Fruit fly (Drosophila melanogaster) whole organism, embryonic: ENCODE measurements around the gene CG18480.

ENCODE experiments used
- Ada2b ChIP-seq: fragments of 200-800 bp; sonication (Bioruptor generic); IDR thresholded peaks from 2 replicates; pipeline ENCODE4 v1.3.6; 2022; ENCODE audit warnings: missing biosample characterization, missing genetic modification characterization
- C15 ChIP-seq: fragments of 200-800 bp; sonication (Bioruptor generic); IDR thresholded peaks from 3 replicates; pipeline ENCODE4 v1.3.6; 2022; ENCODE audit warnings: missing biosample characterization, missing genetic modification characterization
- CG10543 ChIP-seq: fragments of 200-800 bp; sonication (Bioruptor generic); optimal IDR thresholded peaks from 3 replicates; lab custom pipeline; 2017; ENCODE audit warnings: missing biosample characterization, mild to moderate bottlenecking, missing genetic modification characterization, moderate library complexity
- CG10979 ChIP-seq: fragments of 200-800 bp; sonication (Bioruptor generic); optimal IDR thresholded peaks from 2 replicates; lab custom pipeline; 2018; ENCODE audit warnings: missing biosample characterization, mild to moderate bottlenecking, missing genetic modification characterization, moderate library complexity
- CG12155 ChIP-seq: fragments of 200-800 bp; sonication (Bioruptor generic); optimal IDR thresholded peaks from 3 replicates; lab custom pipeline; 2016; ENCODE audit warnings: missing biosample characterization, missing genetic modification characterization
- CG1233 ChIP-seq: fragments of 200-800 bp; sonication (Bioruptor generic); optimal IDR thresholded peaks from 4 replicates; lab custom pipeline; 2018; ENCODE audit warnings: missing biosample characterization, mild to moderate bottlenecking, missing genetic modification characterization
- CG15269 ChIP-seq: fragments of 200-800 bp; sonication (Bioruptor generic); optimal IDR thresholded peaks from 2 replicates; lab custom pipeline; 2018; ENCODE audit warnings: missing biosample characterization, mild to moderate bottlenecking, missing genetic modification characterization, moderate library complexity
- CG1603 ChIP-seq: fragments of 200-800 bp; sonication (Bioruptor generic); optimal IDR thresholded peaks from 2 replicates; lab custom pipeline; 2019; ENCODE audit warnings: missing biosample characterization, mild to moderate bottlenecking, missing genetic modification characterization, moderate library complexity
- CG17385 ChIP-seq: fragments of 200-800 bp; sonication (Bioruptor generic); optimal IDR thresholded peaks from 3 replicates; lab custom pipeline; 2018; ENCODE audit warnings: missing biosample characterization, mild to moderate bottlenecking, missing genetic modification characterization
- CG1792 ChIP-seq: fragments of 200-800 bp; sonication (Bioruptor generic); optimal IDR thresholded peaks from 2 replicates; lab custom pipeline; 2016; ENCODE audit warnings: missing biosample characterization, missing genetic modification characterization
- CG4328 ChIP-seq: fragments of 200-800 bp; sonication (Bioruptor generic); optimal IDR thresholded peaks from 3 replicates; lab custom pipeline; 2017; ENCODE audit warnings: missing biosample characterization, missing genetic modification reagents, missing genetic modification characterization
- CG4854 ChIP-seq: fragments of 200-800 bp; sonication (Bioruptor generic); optimal IDR thresholded peaks from 2 replicates; lab custom pipeline; 2016; ENCODE audit warnings: missing biosample characterization, missing genetic modification characterization, inconsistent platforms
- CG5245 ChIP-seq: fragments of 200-800 bp; sonication (Bioruptor generic); optimal IDR thresholded peaks from 3 replicates; lab custom pipeline; 2016; ENCODE audit warnings: missing biosample characterization, missing genetic modification characterization
- CG5953 ChIP-seq: fragments of 200-800 bp; sonication (Bioruptor generic); IDR thresholded peaks from 2 replicates; pipeline ENCODE4 v1.3.6; 2022; ENCODE audit warnings: missing biosample characterization, missing genetic modification characterization
- CG6654 ChIP-seq: fragments of 200-800 bp; sonication (Bioruptor generic); optimal IDR thresholded peaks from 2 replicates; lab custom pipeline; 2017; ENCODE audit warnings: missing biosample characterization, mild to moderate bottlenecking, missing genetic modification characterization
- CG6854 ChIP-seq: fragments of 200-800 bp; sonication (Bioruptor generic); optimal IDR thresholded peaks from 3 replicates; lab custom pipeline; 2017; ENCODE audit warnings: missing biosample characterization, mild to moderate bottlenecking, missing genetic modification characterization
- CG7786 ChIP-seq: fragments of 200-800 bp; sonication (Bioruptor generic); optimal IDR thresholded peaks from 2 replicates; lab custom pipeline; 2016; ENCODE audit warnings: missing biosample characterization, missing genetic modification characterization
- CG8478 ChIP-seq: fragments of >200 bp; optimal IDR thresholded peaks from 2 replicates; lab custom pipeline; 2018
- Dbx ChIP-seq: fragments of 200-800 bp; sonication (Bioruptor generic); IDR thresholded peaks from 3 replicates; pipeline ENCODE4 v1.3.6; 2022; ENCODE audit warnings: missing biosample characterization, missing genetic modification characterization
- Deaf1 ChIP-seq: fragments of 200-800 bp; optimal IDR thresholded peaks from 3 replicates; lab custom pipeline; 2019; ENCODE audit warnings: missing biosample characterization, mild to moderate bottlenecking, missing genetic modification characterization, moderate library complexity
- Dp ChIP-seq: fragments of 200-800 bp; sonication (Bioruptor generic); optimal IDR thresholded peaks from 2 replicates; lab custom pipeline; 2018; ENCODE audit warnings: missing biosample characterization, mild to moderate bottlenecking, missing genetic modification characterization, moderate library complexity
- Elba2 ChIP-seq: fragments of 200-800 bp; sonication (Bioruptor generic); optimal IDR thresholded peaks from 3 replicates; lab custom pipeline; 2016; ENCODE audit warnings: missing biosample characterization, missing genetic modification characterization
- Ets65A ChIP-seq: fragments of 200-800 bp; sonication (Bioruptor generic); peaks from one replicate; lab custom pipeline; 2016; ENCODE audit warnings: missing biosample characterization, missing genetic modification characterization
- Lpt ChIP-seq: fragments of >200 bp; optimal IDR thresholded peaks from 2 replicates; lab custom pipeline; 2018; ENCODE audit warnings: missing biosample characterization, missing genetic modification characterization
- Max ChIP-seq: fragments of 200-800 bp; sonication (Bioruptor generic); optimal IDR thresholded peaks from 2 replicates; lab custom pipeline; 2016; ENCODE audit warnings: missing biosample characterization, mild to moderate bottlenecking, missing genetic modification characterization
- Mrtf ChIP-seq: fragments of 200-800 bp; sonication (Bioruptor generic); IDR thresholded peaks from 3 replicates; pipeline ENCODE4 v1.3.6; 2022; ENCODE audit warnings: missing biosample characterization, missing genetic modification characterization
- Optix ChIP-seq: fragments of 200-800 bp; sonication (Bioruptor generic); IDR thresholded peaks from 3 replicates; pipeline ENCODE4 v1.3.6; 2022; ENCODE audit warnings: missing biosample characterization, missing genetic modification characterization
- Spps ChIP-seq: fragments of 200-800 bp; sonication (Bioruptor generic); optimal IDR thresholded peaks from 2 replicates; lab custom pipeline; 2018; ENCODE audit warnings: missing biosample characterization, mild to moderate bottlenecking, missing genetic modification characterization
- Sry-β ChIP-seq: fragments of 200-800 bp; sonication (Bioruptor generic); optimal IDR thresholded peaks from 2 replicates; lab custom pipeline; 2018; ENCODE audit warnings: missing biosample characterization, mild to moderate bottlenecking, missing genetic modification characterization, moderate library complexity
- YL-1 ChIP-seq: fragments of 200-800 bp; sonication (Bioruptor generic); optimal IDR thresholded peaks from 3 replicates; lab custom pipeline; 2017; ENCODE audit warnings: missing biosample characterization, mild to moderate bottlenecking, missing genetic modification characterization
- ara ChIP-seq: fragments of 200-800 bp; sonication (Bioruptor generic); IDR thresholded peaks from 2 replicates; pipeline ENCODE4 v1.3.6; 2022; ENCODE audit warnings: missing biosample characterization, missing genetic modification characterization
- bcd ChIP-seq: fragments of 200-800 bp; sonication (Bioruptor generic); optimal IDR thresholded peaks from 2 replicates; lab custom pipeline; 2017; ENCODE audit warnings: missing biosample characterization, mild to moderate bottlenecking, missing genetic modification characterization
- eve ChIP-seq, 2 experiments: fragments of >200 bp; optimal IDR thresholded peaks; 2 replicates each; lab custom pipeline; 2017; ENCODE audit warnings: missing biosample characterization in 2 of 2, missing genetic modification characterization in 2 of 2
- fd102C ChIP-seq: fragments of 200-800 bp; sonication (Bioruptor generic); optimal IDR thresholded peaks from 2 replicates; lab custom pipeline; 2018; ENCODE audit warnings: missing biosample characterization, mild to moderate bottlenecking, missing genetic modification characterization, moderate library complexity
- ftz-f1 ChIP-seq: fragments of 200-800 bp; sonication (Bioruptor generic); optimal IDR thresholded peaks from 2 replicates; lab custom pipeline; 2016; ENCODE audit warnings: missing biosample characterization, missing genetic modification characterization
- jigr1 ChIP-seq: fragments of 200-800 bp; sonication (Bioruptor generic); IDR thresholded peaks from 3 replicates; pipeline ENCODE4 v1.3.6; 2022; ENCODE audit warnings: missing biosample characterization, missing genetic modification characterization
- kay ChIP-seq: fragments of 200-800 bp; sonication (Bioruptor generic); optimal IDR thresholded peaks from 2 replicates; lab custom pipeline; 2016; ENCODE audit warnings: missing biosample characterization, missing genetic modification characterization
- maf-S ChIP-seq: fragments of 200-800 bp; sonication (Bioruptor generic); optimal IDR thresholded peaks from 2 replicates; lab custom pipeline; 2016; ENCODE audit warnings: missing biosample characterization, missing genetic modification characterization
- mirr ChIP-seq: fragments of 200-800 bp; sonication (Bioruptor generic); optimal IDR thresholded peaks from 3 replicates; lab custom pipeline; 2018; ENCODE audit warnings: missing biosample characterization, mild to moderate bottlenecking, missing genetic modification characterization
- org-1 ChIP-seq: fragments of 200-800 bp; sonication (Bioruptor generic); optimal IDR thresholded peaks from 2 replicates; lab custom pipeline; 2017; ENCODE audit warnings: missing biosample characterization, missing genetic modification characterization
- prd ChIP-seq, 3 experiments: fragments of >200 bp in 2 of 3; fragments of 200-800 bp in 1 of 3; sonication (Bioruptor generic) in 1 of 3; optimal IDR thresholded peaks in 2 of 3; IDR thresholded peaks in 1 of 3; 2 replicates in 2 of 3; 3 replicates in 1 of 3; pipeline versions ENCODE4 v1.3.6 to Lab custom; 2017 to 2022; ENCODE audit warnings: missing biosample characterization in 1 of 3, missing genetic modification characterization in 1 of 3
- ranshi ChIP-seq: fragments of 200-800 bp; sonication (Bioruptor generic); IDR thresholded peaks from 2 replicates; pipeline ENCODE4 v1.3.6; 2022; ENCODE audit warnings: missing biosample characterization, missing genetic modification characterization
- ro ChIP-seq: fragments of 200-800 bp; sonication (Bioruptor generic); IDR thresholded peaks from 2 replicates; pipeline ENCODE4 v1.3.6; 2022; ENCODE audit warnings: missing biosample characterization, missing genetic modification characterization
- row ChIP-seq: fragments of 200-800 bp; sonication (Bioruptor generic); IDR thresholded peaks from 3 replicates; pipeline ENCODE4 v1.3.6; 2022; ENCODE audit warnings: missing biosample characterization, missing genetic modification characterization
- run ChIP-seq: fragments of 200-800 bp; sonication (Bioruptor generic); optimal IDR thresholded peaks from 3 replicates; lab custom pipeline; 2018; ENCODE audit warnings: missing biosample characterization, mild to moderate bottlenecking, missing genetic modification characterization
- seq ChIP-seq: fragments of 200-800 bp; sonication (Bioruptor generic); IDR thresholded peaks from 2 replicates; pipeline ENCODE4 v1.3.6; 2022; ENCODE audit warnings: missing biosample characterization, missing genetic modification characterization
- sr ChIP-seq: fragments of 200-800 bp; sonication (Bioruptor generic); IDR thresholded peaks from 3 replicates; pipeline ENCODE4 v1.3.6; 2022; ENCODE audit warnings: missing biosample characterization, missing genetic modification characterization
- tin ChIP-seq: fragments of 200-800 bp; sonication (Bioruptor generic); optimal IDR thresholded peaks from 3 replicates; lab custom pipeline; 2016; ENCODE audit warnings: missing biosample characterization, missing genetic modification characterization
- vnd ChIP-seq: fragments of 200-800 bp; sonication (Bioruptor generic); IDR thresholded peaks from 3 replicates; pipeline ENCODE4 v1.3.6; 2022; ENCODE audit warnings: missing biosample characterization, missing genetic modification characterization; ENCODE audit not compliant: partially characterized antibody
- vvl ChIP-seq: fragments of 200-800 bp; sonication (Bioruptor generic); IDR thresholded peaks from 2 replicates; pipeline ENCODE4 v1.3.6; 2022; ENCODE audit warnings: missing biosample characterization, missing genetic modification characterization
- z ChIP-seq: fragments of 200-800 bp; sonication (Bioruptor generic); IDR thresholded peaks from 3 replicates; pipeline ENCODE4 v1.3.6; 2022; ENCODE audit warnings: missing biosample characterization, missing genetic modification characterization
- zfh2 ChIP-seq: fragments of 200-800 bp; sonication (Bioruptor generic); optimal IDR thresholded peaks from 2 replicates; lab custom pipeline; 2016; ENCODE audit warnings: missing biosample characterization, missing genetic modification characterization

CG18480 gene

DNA sequence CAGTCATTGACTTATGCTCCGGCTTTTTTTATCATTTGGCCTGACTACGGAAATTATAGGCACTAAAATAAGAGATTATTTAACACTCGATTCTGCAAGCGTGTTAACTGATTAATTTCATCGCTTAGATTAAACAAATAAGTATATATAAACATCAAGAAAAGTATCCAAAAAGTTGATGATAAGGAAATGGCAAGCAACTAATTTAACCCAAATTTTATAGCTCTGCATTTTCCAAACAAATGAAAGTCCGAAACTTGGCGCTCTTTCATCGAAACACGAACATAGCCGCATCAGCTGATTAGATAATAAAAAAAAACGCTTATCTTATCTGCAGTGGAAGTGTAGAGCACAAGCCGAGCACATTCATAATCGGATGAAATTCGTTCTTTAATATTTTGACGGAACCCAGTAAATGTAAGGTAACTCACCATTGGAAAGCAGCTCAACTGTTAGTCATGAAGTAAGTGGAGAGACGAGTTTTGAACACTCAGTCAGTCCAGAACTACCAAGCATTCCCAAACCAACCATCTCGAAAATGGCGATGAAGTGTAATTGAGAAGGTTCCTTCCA, at the start of gene CG18480:
CG18480 (plus strand) TSS at position 407 of the 573 bp plus-strand sequence.
- TF ChIP-seq Dbx, result 0 out of 3 replicates have a peak, but pooled peaks have one; percentile 52
- no peak for TF ChIP-seq YL-1 (GFP tag; lab: Kevin White, UChicago)
- TF ChIP-seq maf-S (GFP tag; lab: Kevin White, UChicago), result no peak
- no peak for TF ChIP-seq CG8478 (lab: Kevin White, UChicago)
- no peak for TF ChIP-seq Dp (GFP tag; lab: Kevin White, UChicago)
- no peak for TF ChIP-seq jigr1 (GFP tag; lab: Robert Waterston, UW)
- no peak for TF ChIP-seq z
- peak; percentile 91 for TF ChIP-seq row (GFP tag; lab: Robert Waterston, UW)
- no peak for TF ChIP-seq Sry-β
- no peak for TF ChIP-seq C15 (GFP tag; lab: Robert Waterston, UW)
- peak; percentile 28 for TF ChIP-seq tin (GFP tag; lab: Kevin White, UChicago)
- TF ChIP-seq ranshi (GFP tag; lab: Robert Waterston, UW), result 0 out of 2 replicates have a peak, but pooled peaks have one; percentile 29
- TF ChIP-seq Spps (tag; lab: Kevin White, UChicago), result no peak
- TF ChIP-seq run (tag; lab: Kevin White, UChicago), result no peak
- TF ChIP-seq Optix, result 0 out of 3 replicates have a peak, but pooled peaks have one; percentile 47
- peak; percentile 46 for TF ChIP-seq CG7786 (GFP tag; lab: Kevin White, UChicago)
- TF ChIP-seq Elba2, result no peak
- peak; percentile 8 for TF ChIP-seq bcd (GFP tag; lab: Kevin White, UChicago)
- TF ChIP-seq CG12155 (GFP tag; lab: Kevin White, UChicago), result peak; percentile 36
- no peak for TF ChIP-seq ara (GFP tag; lab: Robert Waterston, UW)
- TF ChIP-seq kay, result peak; percentile 81
- TF ChIP-seq zfh2 (GFP tag; lab: Kevin White, UChicago), result peak; percentile 58
- TF ChIP-seq eve (GFP tag; optimal IDR thresholded peaks at IDR 0.05; lab: Kevin White, UChicago), result no peak
- peak; percentile 0 for TF ChIP-seq org-1 (GFP tag; lab: Kevin White, UChicago)
- no peak for TF ChIP-seq CG1792
- no peak for TF ChIP-seq prd (optimal IDR thresholded peaks at IDR 0.05; lab: Kevin White, UChicago)
- TF ChIP-seq prd (GFP tag; IDR thresholded peaks at IDR 0.05; lab: Robert Waterston, UW), result peak; percentile 32; the same call in 1 of the 3 replicates
- TF ChIP-seq CG1233 (GFP tag; lab: Kevin White, UChicago), result no peak
- TF ChIP-seq vvl, result no peak; the same call in 1 of the 2 replicates
- TF ChIP-seq CG4328 (GFP tag; lab: Kevin White, UChicago), result no peak
- peak; percentile 72 for TF ChIP-seq mirr (GFP tag; lab: Kevin White, UChicago)
- no peak for TF ChIP-seq Max (GFP tag; lab: Kevin White, UChicago)
- no peak for TF ChIP-seq CG4854 (GFP tag; lab: Kevin White, UChicago)
- TF ChIP-seq Deaf1, result peak; percentile 51
- peak; percentile 62 for TF ChIP-seq CG10543
- no peak for TF ChIP-seq CG6854 (GFP tag; lab: Kevin White, UChicago)
- no peak for TF ChIP-seq CG10979 (tag; lab: Kevin White, UChicago)
- no peak for TF ChIP-seq Lpt (GFP tag; lab: Kevin White, UChicago)
- TF ChIP-seq fd102C (GFP tag; lab: Kevin White, UChicago), result no peak
- TF ChIP-seq Ets65A (GFP tag; lab: Kevin White, UChicago), result no peak
- TF ChIP-seq Ada2b (GFP tag; lab: Robert Waterston, UW), result no peak
- 0 out of 2 replicates have a peak, but pooled peaks have one; percentile 18 for TF ChIP-seq CG5953 (GFP tag; lab: Robert Waterston, UW)
- TF ChIP-seq CG6654 (GFP tag; lab: Kevin White, UChicago), result no peak
- no peak for TF ChIP-seq CG1603 (tag; lab: Kevin White, UChicago)
- TF ChIP-seq sr (GFP tag; lab: Robert Waterston, UW), result no peak
- no peak for TF ChIP-seq ftz-f1
- no peak for TF ChIP-seq Mrtf
- no peak for TF ChIP-seq vnd (GFP tag; lab: Robert Waterston, UW)
- no peak for TF ChIP-seq seq (GFP tag; lab: Robert Waterston, UW)
- peak; percentile 47 for TF ChIP-seq CG17385 (GFP tag; lab: Kevin White, UChicago)
- peak; percentile 64 for TF ChIP-seq CG15269 (tag; lab: Kevin White, UChicago)
- TF ChIP-seq CG5245, result no peak
- TF ChIP-seq ro (GFP tag; lab: Robert Waterston, UW), result no peak
